Fruit fly (Drosophila melanogaster): ENCODE results near the gene eEF2.

The eEF2 gene

dm6 chr2L:21657426-21657825, 24.5 kb downstream of the eEF2 start (continued):
- TF ChIP-seq Oli (tag; optimal IDR thresholded peaks at IDR 0.05) (no peak), CG17612 (GFP tag; IDR thresholded peaks at IDR 0.05) (no peak), CG9609 (GFP tag; optimal IDR thresholded peaks at IDR 0.05) (peak; percentile 75), zfh2 (GFP tag; optimal IDR thresholded peaks at IDR 0.05) (peak; percentile 74), en (GFP tag; optimal IDR thresholded peaks at IDR 0.05) (peak; percentile 29), chinmo (GFP tag; IDR thresholded peaks at IDR 0.05; ENCODE audit: partially characterized antibody) (0 out of 4 replicates have a peak, but pooled peaks have one; percentile 26), Nf-YC (tag; optimal IDR thresholded peaks at IDR 0.05) (peak; percentile 48), CG7786 (GFP tag; optimal IDR thresholded peaks at IDR 0.05) (peak; percentile 72), dm (GFP tag; optimal IDR thresholded peaks at IDR 0.05) (peak; percentile 48), sug (tag; optimal IDR thresholded peaks at IDR 0.05) (peak; percentile 37), CG14014 (GFP tag; IDR thresholded peaks at IDR 0.05) (peak; percentile 66), CHES-1-like (GFP tag; optimal IDR thresholded peaks at IDR 0.05) (peak; percentile 68), sqz (GFP tag; optimal IDR thresholded peaks at IDR 0.05) (peak; percentile 21), CG8388 (GFP tag; optimal IDR thresholded peaks at IDR 0.05) (peak; percentile 32), dpn (GFP tag; optimal IDR thresholded peaks at IDR 0.05) (peak; percentile 51 to 69), D19A (tag; optimal IDR thresholded peaks at IDR 0.05) (peak; percentile 56), row (GFP tag; IDR thresholded peaks at IDR 0.05) (peak; percentile 83), CG2889 (GFP tag; IDR thresholded peaks at IDR 0.05) (peak; percentile 37; the same call in 1 of the 3 replicates), vfl (GFP tag; optimal IDR thresholded peaks at IDR 0.05) (peak; percentile 53), nmo (GFP tag; optimal IDR thresholded peaks at IDR 0.05) (peak; percentile 58), crp (GFP tag; optimal IDR thresholded peaks at IDR 0.05) (peak in 1 of 2 experiments; percentile 9), CG2120 (GFP tag; optimal IDR thresholded peaks at IDR 0.05) (peak; percentile 80), CG13624 (GFP tag; optimal IDR thresholded peaks at IDR 0.05) (peak; percentile 55), CG11695 (GFP tag; IDR thresholded peaks at IDR 0.05) (peak; percentile 57; the same call in 1 of the 3 replicates), jigr1 (GFP tag; IDR thresholded peaks at IDR 0.05) (no peak), trem (tag; optimal IDR thresholded peaks at IDR 0.05) (peak; percentile 44), CG32532 (GFP tag; IDR thresholded peaks at IDR 0.05) (peak; percentile 73), CG12299 (tag; optimal IDR thresholded peaks at IDR 0.05) (peak; percentile 1), CG6689 (GFP tag; IDR thresholded peaks at IDR 0.05) (peak; percentile 60), cad (GFP tag; optimal IDR thresholded peaks at IDR 0.05) (no peak), NC2α (GFP tag; optimal IDR thresholded peaks at IDR 0.05) (peak; percentile 40), Mad (GFP tag; optimal IDR thresholded peaks at IDR 0.05) (peak; percentile 57), D19B (GFP tag; optimal IDR thresholded peaks at IDR 0.05) (peak; percentile 17), CG6683 (GFP tag; optimal IDR thresholded peaks at IDR 0.05) (no peak), CG2202 (tag; optimal IDR thresholded peaks at IDR 0.05) (no peak), jumu (GFP tag; optimal IDR thresholded peaks at IDR 0.05) (peak; percentile 69), dmrt11E (tag; optimal IDR thresholded peaks at IDR 0.05) (peak; percentile 31), CG34376 (GFP tag; optimal IDR thresholded peaks at IDR 0.05) (no peak), CG17829 (tag; optimal IDR thresholded peaks at IDR 0.05) (peak; percentile 66), Drgx (GFP tag; IDR thresholded peaks at IDR 0.05) (peak; percentile 49), nom (GFP tag; optimal IDR thresholded peaks at IDR 0.05) (peak; percentile 36), slbo (GFP tag; IDR thresholded peaks at IDR 0.05) (peak; percentile 85), ems (GFP tag; optimal IDR thresholded peaks at IDR 0.05) (peak; percentile 69), pum (GFP tag; optimal IDR thresholded peaks at IDR 0.05) (peak; percentile 58), CG7357 (GFP tag; IDR thresholded peaks at IDR 0.05) (peak; percentile 48; the same call in 2 of the 3 replicates), Ets97D (GFP tag; optimal IDR thresholded peaks at IDR 0.05) (peak; percentile 73), Usf (GFP tag; optimal IDR thresholded peaks at IDR 0.05) (no peak), zfh1 (GFP tag; IDR thresholded peaks at IDR 0.05) (peak; percentile 81), emc (GFP tag; optimal IDR thresholded peaks at IDR 0.05) (peak; percentile 40), Dad (GFP tag; optimal IDR thresholded peaks at IDR 0.05) (peak; percentile 22), Blimp-1 (GFP tag; optimal IDR thresholded peaks at IDR 0.05) (no peak)

Measured in whole organism, embryonic.